Fruit fly (Drosophila melanogaster): ENCODE results near the gene Lmpt.

DNA sequence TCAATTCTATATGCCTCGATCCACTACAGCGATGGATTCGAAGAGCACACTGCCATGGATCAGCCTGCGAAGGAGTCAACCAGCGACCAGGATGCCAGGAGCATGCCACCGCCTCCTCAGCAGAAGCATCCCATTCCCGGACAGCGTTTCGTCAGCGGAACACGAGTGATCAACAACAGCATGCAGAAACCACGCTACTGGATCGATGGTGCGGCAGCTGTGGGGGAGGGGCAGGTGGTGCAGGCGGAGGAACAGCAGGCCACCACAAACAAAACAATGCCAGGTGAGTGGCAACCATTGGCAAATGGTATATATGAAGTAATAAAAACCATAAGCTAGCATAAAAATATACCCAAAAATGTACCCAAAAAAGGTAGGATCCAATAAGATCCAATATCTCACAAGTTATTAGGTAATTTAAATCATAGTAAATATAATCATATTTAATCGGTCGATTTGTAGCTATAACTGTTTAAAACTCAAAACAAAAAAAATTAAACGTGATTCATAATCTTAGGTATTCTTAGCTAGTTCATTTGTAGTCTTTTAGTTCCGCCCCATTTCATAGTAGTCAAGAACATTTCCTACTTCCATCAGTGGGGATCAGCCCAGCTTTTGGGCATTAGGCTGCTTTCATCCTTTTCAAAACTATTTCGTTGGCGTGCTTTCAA, 19.4 kb upstream of the Lmpt start, which contains the start of gene CG32161:
- TF ChIP-seq Hr83 (GFP tag; optimal IDR thresholded peaks at IDR 0.05; ENCODE audit: poor library complexity, severe bottlenecking) (no peak), tai (GFP tag; optimal IDR thresholded peaks at IDR 0.05) (no peak), Sp1 (GFP tag; optimal IDR thresholded peaks at IDR 0.05) (no peak), psq (GFP tag; optimal IDR thresholded peaks at IDR 0.05) (no peak), rgr (GFP tag; optimal IDR thresholded peaks at IDR 0.05) (no peak), br (GFP tag; optimal IDR thresholded peaks at IDR 0.05) (no peak), jim (GFP tag; optimal IDR thresholded peaks at IDR 0.05) (no peak), Vsx2 (GFP tag; optimal IDR thresholded peaks at IDR 0.05; ENCODE audit: partially characterized antibody) (no peak), Mio (GFP tag; optimal IDR thresholded peaks at IDR 0.05) (no peak)

All from whole organism, wandering third instar larva.